In genomic region chr3R:26862213-26862612, dm6 we compare ENCODE assay signal across 2 fruit fly cellular contexts.
TF ChIP-seq lines count a peak whose summit lies in the region.

No protein-coding gene starts in this region.

- TF ChIP-seq CTCF in whole organism, embryonic (GFP tag; optimal IDR thresholded peaks at IDR 0.05; lab: Kevin White, UChicago), result no peak

TF ChIP-seq in whole organism, embryonic, 481 proteins besides CTCF, POLR2A, EP300 and RAD21:
- TF ChIP-seq CG7928 (GFP tag; optimal IDR thresholded peaks at IDR 0.05; lab: Kevin White, UChicago), result no peak
- no peak for TF ChIP-seq gt (GFP tag; IDR thresholded peaks at IDR 0.05; lab: Robert Waterston, UW)
- TF ChIP-seq CG34422 (GFP tag; IDR thresholded peaks at IDR 0.05; lab: Robert Waterston, UW), result 0 out of 3 replicates have a peak, but pooled peaks have one; percentile 16
- TF ChIP-seq kah (GFP tag; optimal IDR thresholded peaks at IDR 0.05; lab: Kevin White, UChicago), result peak; percentile 72
- no peak for TF ChIP-seq CG2120 (GFP tag; optimal IDR thresholded peaks at IDR 0.05; lab: Kevin White, UChicago)
- no peak for TF ChIP-seq CG12769 (tag; optimal IDR thresholded peaks at IDR 0.05; lab: Kevin White, UChicago)
- TF ChIP-seq Sox100B (GFP tag; optimal IDR thresholded peaks at IDR 0.05; lab: Kevin White, UChicago), result no peak
- TF ChIP-seq Stat92E (GFP tag; optimal IDR thresholded peaks at IDR 0.05; lab: Kevin White, UChicago), result no peak
- TF ChIP-seq br (optimal IDR thresholded peaks at IDR 0.05; lab: Kevin White, UChicago), result no peak
- no peak for TF ChIP-seq ftz-f1 (GFP tag; optimal IDR thresholded peaks at IDR 0.05; lab: Kevin White, UChicago)
- no peak for TF ChIP-seq disco-r (GFP tag; optimal IDR thresholded peaks at IDR 0.05; lab: Kevin White, UChicago)
- no peak for TF ChIP-seq CG11504 (tag; optimal IDR thresholded peaks at IDR 0.05; lab: Kevin White, UChicago)
- peak; percentile 76 for TF ChIP-seq scrt (GFP tag; optimal IDR thresholded peaks at IDR 0.05; lab: Kevin White, UChicago)
- TF ChIP-seq Max (GFP tag; optimal IDR thresholded peaks at IDR 0.05; lab: Kevin White, UChicago), result no peak
- TF ChIP-seq prd (optimal IDR thresholded peaks at IDR 0.05; lab: Kevin White, UChicago), result no peak
- TF ChIP-seq prd (GFP tag; IDR thresholded peaks at IDR 0.05; lab: Robert Waterston, UW), result no peak
- no peak for TF ChIP-seq CG11247 (GFP tag; IDR thresholded peaks at IDR 0.05; lab: Robert Waterston, UW)
- TF ChIP-seq ac (GFP tag; optimal IDR thresholded peaks at IDR 0.05; lab: Kevin White, UChicago), result no peak
- no peak for TF ChIP-seq Mad (GFP tag; optimal IDR thresholded peaks at IDR 0.05; lab: Kevin White, UChicago)
- TF ChIP-seq Nf-YC (tag; optimal IDR thresholded peaks at IDR 0.05; lab: Kevin White, UChicago), result peak; percentile 46
- no peak for TF ChIP-seq Gug (GFP tag; IDR thresholded peaks at IDR 0.05; lab: Robert Waterston, UW)
- TF ChIP-seq CG16863 (GFP tag; optimal IDR thresholded peaks at IDR 0.05; lab: Kevin White, UChicago), result no peak
- no peak for TF ChIP-seq CG17802 (tag; optimal IDR thresholded peaks at IDR 0.05; lab: Kevin White, UChicago)
- no peak for TF ChIP-seq CG17612 (GFP tag; IDR thresholded peaks at IDR 0.05; lab: Robert Waterston, UW)
- TF ChIP-seq Awh (GFP tag; IDR thresholded peaks at IDR 0.05; lab: Robert Waterston, UW), result 0 out of 2 replicates have a peak, but pooled peaks have one; percentile 30
- no peak for TF ChIP-seq Nf-YA (GFP tag; IDR thresholded peaks at IDR 0.05; lab: Robert Waterston, UW)
- peak; percentile 12; the same call in 1 of the 2 replicates for TF ChIP-seq CG5953 (GFP tag; IDR thresholded peaks at IDR 0.05; lab: Robert Waterston, UW)
- peak; percentile 39; the same call in 1 of the 3 replicates for TF ChIP-seq sr (GFP tag; IDR thresholded peaks at IDR 0.05; lab: Robert Waterston, UW)
- no peak for TF ChIP-seq amos (GFP tag; IDR thresholded peaks at IDR 0.05; lab: Robert Waterston, UW; ENCODE audit: partially characterized antibody)
- TF ChIP-seq Med (GFP tag; lab: Kevin White, UChicago), result peak; percentile 6
TF ChIP-seq in whole organism, embryonic: peak in this region for 8.

TF ChIP-seq in whole organism, wandering third instar larva, 38 proteins besides CTCF, POLR2A, EP300 and RAD21:
- no peak for TF ChIP-seq brk (GFP tag; optimal IDR thresholded peaks at IDR 0.05; lab: Kevin White, UChicago)
- TF ChIP-seq Sp1 (GFP tag; optimal IDR thresholded peaks at IDR 0.05; lab: Kevin White, UChicago), result peak; percentile 11
- no peak for TF ChIP-seq dmrt93B (GFP tag; optimal IDR thresholded peaks at IDR 0.05; lab: Kevin White, UChicago)
- TF ChIP-seq h (GFP tag; optimal IDR thresholded peaks at IDR 0.05; lab: Kevin White, UChicago), result peak; percentile 40
- no peak for TF ChIP-seq Rel (GFP tag; optimal IDR thresholded peaks at IDR 0.05; lab: Kevin White, UChicago)
- TF ChIP-seq Rel (tag; optimal IDR thresholded peaks at IDR 0.05; lab: Kevin White, UChicago), result peak; percentile 3
- peak; percentile 27 for TF ChIP-seq Dif (GFP tag; optimal IDR thresholded peaks at IDR 0.05; lab: Kevin White, UChicago; ENCODE audit: partially characterized antibody)

Comparison
In these comparisons a context has a peak if more than half of its experiments do, and no peak if none do; other contexts are left out.
1. Of the 10 proteins assayed by ChIP-seq in both whole organism, embryonic and whole organism, wandering third instar larva: peak only in whole organism, embryonic: none; only in whole organism, wandering third instar larva: h; in both: none; in neither: 9.